Worm (Caenorhabditis elegans) whole organism, L1 larva: ENCODE measurements around the gene bbln-1.

Source experiments
- nhr-237 ChIP-seq: fragments of 150-350 bp; optimal IDR thresholded peaks from 2 replicates; lab custom pipeline; 2014; ENCODE audit warnings: missing biosample characterization, missing genetic modification characterization
- pag-3 ChIP-seq: sonication (generic microtip); optimal IDR thresholded peaks from 2 replicates; lab custom pipeline; 2017; ENCODE audit warnings: missing genetic modification characterization, mild to moderate bottlenecking, missing compliant biosample characterization, antibody characterized with exemption, borderline replicate concordance; ENCODE audit not compliant: insufficient read depth
- zag-1 ChIP-seq: fragments of 150-350 bp; optimal IDR thresholded peaks from 2 replicates; lab custom pipeline; 2014; ENCODE audit warnings: missing biosample characterization, missing genetic modification characterization

DNA sequence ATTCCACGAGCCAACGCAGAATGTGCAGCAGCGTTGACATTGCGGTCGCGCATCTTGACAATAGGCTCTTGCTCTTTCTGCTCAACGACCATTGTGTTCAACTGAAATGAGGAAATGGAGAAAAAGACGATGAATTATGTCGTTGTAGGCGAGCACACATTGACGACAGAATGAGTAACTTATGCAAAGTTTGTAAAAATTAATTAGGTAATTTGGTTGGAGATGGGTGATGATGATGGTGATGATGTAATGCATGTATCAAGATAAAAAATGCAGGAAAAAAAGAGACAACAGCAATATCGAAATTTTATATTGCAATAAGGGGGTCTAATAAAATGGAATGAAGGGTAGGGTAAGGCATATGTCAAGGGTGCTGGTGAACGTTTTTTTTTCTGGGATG is at the start of gene bbln-1:
- TF ChIP-seq zag-1 (tag; lab: Kevin White, UChicago) (no peak), nhr-237 (tag; lab: Kevin White, UChicago) (no peak), pag-3 (tag; lab: Kevin White, UChicago) (no peak)
